Worm (Caenorhabditis elegans): Measurements from ENCODE around the gene F28B1.9.

F28B1.9 gene

DNA sequence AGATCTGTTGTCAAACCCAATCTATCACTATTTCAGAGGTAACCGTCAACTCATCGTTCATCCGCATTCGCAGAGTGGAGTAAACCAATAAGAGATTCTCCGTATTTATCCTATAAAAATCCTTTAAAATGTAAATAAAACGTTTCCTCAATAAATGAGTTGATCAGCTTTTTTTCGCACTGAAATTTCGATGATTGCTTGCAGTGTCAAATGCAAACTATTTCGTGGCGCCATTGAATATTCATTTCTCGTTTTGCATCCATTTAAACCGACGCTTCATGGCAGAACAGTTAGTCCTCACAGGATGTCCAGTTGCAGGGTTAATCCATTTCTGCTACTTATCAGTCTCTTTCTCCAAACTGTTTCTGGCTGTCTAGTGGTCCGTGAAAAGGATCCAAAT lies at the start of gene F28B1.9:
F28B1.9 (plus strand) TSS at position 301 of the 400 bp plus-strand sequence.
- TF ChIP-seq ztf-4 (tag; optimal IDR thresholded peaks at IDR 0.05) = no peak
- TF ChIP-seq C16A3.4 (tag; optimal IDR thresholded peaks at IDR 0.05) = no peak
- TF ChIP-seq rnt-1 (tag; optimal IDR thresholded peaks at IDR 0.05) = no peak
- TF ChIP-seq lin-35 (GFP tag; optimal IDR thresholded peaks at IDR 0.05) = no peak
- no peak for TF ChIP-seq C34B4.2 (tag; optimal IDR thresholded peaks at IDR 0.05)
- TF ChIP-seq ceh-82 (tag; optimal IDR thresholded peaks at IDR 0.05) = no peak
- no peak for TF ChIP-seq mab-9 (GFP tag; IDR thresholded peaks at IDR 0.05)
- no peak for TF ChIP-seq elt-2 (tag; optimal IDR thresholded peaks at IDR 0.05)

DNA sequence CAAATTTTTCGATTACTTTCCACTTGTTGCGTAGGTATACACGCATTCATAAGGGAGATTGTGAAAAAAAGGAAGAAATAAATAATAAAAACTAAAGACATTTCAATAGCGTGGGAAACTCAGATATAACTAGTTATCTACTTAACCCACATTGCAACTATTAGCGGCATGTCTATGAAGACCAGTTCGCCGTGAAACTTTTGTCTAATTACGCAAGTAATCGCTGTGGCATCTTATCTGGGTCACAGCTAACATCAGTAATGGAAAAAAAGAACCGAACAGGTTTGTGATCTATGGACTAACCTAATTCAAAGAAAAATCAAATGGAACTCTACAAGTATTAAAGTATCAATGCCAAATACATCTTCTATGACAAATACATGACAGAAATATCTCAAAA lies 48.5 kb upstream of the F28B1.9 start, which contains the start of gene clec-241:
clec-241 (minus strand) TSS at position 101 of the 400 bp plus-strand sequence.
- no peak for TF ChIP-seq ama-1 (optimal IDR thresholded peaks at IDR 0.05)
- TF ChIP-seq dpl-1 (GFP tag; optimal IDR thresholded peaks at IDR 0.05) = no peak
- TF ChIP-seq sptf-1 (tag; optimal IDR thresholded peaks at IDR 0.05) = no peak
- TF ChIP-seq elt-2 (tag; optimal IDR thresholded peaks at IDR 0.05) = no peak
- no peak for TF ChIP-seq hlh-17 (GFP tag; optimal IDR thresholded peaks at IDR 0.05; ENCODE audit: borderline replicate concordance)
- no peak for TF ChIP-seq ces-1 (GFP tag; optimal IDR thresholded peaks at IDR 0.05)

DNA sequence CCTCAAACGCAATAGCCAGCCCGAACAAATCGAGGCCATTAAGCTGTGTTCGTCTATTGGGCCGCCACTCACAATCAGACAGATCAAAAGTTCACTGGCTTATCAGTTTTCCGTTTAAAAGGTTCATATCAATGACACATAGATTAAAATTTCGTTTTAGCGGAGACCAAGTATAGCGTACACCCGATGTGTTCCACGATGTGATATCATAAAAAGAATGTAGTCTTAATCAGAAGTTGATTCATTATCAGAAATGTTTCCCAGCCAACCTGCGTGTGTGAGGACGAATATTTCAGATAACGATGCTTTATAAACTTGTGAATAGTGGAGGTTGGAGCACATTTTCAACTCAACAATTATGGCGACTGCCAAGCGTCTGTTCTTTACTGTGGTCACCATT lies 47.6 kb upstream of the F28B1.9 start, which contains the start of gene clc-13:
clc-13 (plus strand) TSS at position 359 of the 400 bp plus-strand sequence.
- TF ChIP-seq jun-1 (tag; optimal IDR thresholded peaks at IDR 0.05) = peak; percentile 57
- TF ChIP-seq ztf-11 (tag; optimal IDR thresholded peaks at IDR 0.05) = no peak
- TF ChIP-seq aly-2 (tag; optimal IDR thresholded peaks at IDR 0.05) = no peak
- no peak for TF ChIP-seq xbp-1 (tag; optimal IDR thresholded peaks at IDR 0.05)
- TF ChIP-seq elt-2 (tag; optimal IDR thresholded peaks at IDR 0.05) = peak; percentile 98
- no peak for TF ChIP-seq fos-1 (tag; optimal IDR thresholded peaks at IDR 0.05)
- TF ChIP-seq efl-1 (optimal IDR thresholded peaks at IDR 0.05) = no peak
- peak in 1 of 2 experiments; percentile 42 for TF ChIP-seq efl-1 (GFP tag; optimal IDR thresholded peaks at IDR 0.05 in 1 of 2)
- TF ChIP-seq zag-1 (tag; optimal IDR thresholded peaks at IDR 0.05) = no peak
- no peak for TF ChIP-seq lin-14 (GFP tag; optimal IDR thresholded peaks at IDR 0.05)
- peak; percentile 75 for TF ChIP-seq nhr-20 (tag; optimal IDR thresholded peaks at IDR 0.05)

DNA sequence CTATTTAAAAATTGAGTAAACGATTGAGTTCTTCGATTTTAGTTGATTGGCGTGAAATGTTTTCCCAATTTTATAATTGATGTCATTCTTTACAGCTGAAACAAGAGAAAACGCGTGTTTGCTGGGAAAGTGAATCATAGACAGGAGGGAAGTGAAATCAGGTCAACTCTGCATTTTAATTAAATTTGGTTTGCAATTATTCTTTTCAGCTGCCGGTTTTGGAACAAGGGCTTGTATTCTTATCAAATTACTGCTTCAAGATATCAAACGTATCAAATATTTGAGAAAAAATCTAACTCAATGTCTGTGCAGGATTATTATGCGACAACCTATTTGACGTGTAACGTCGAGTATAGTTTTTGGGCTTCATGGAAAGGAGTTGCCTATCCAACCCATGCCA lies 44.9 kb upstream of the F28B1.9 start, which contains the start of gene srh-97:
srh-97 (plus strand) TSS at position 301 of the 400 bp plus-strand sequence.
- peak; percentile 25 for TF ChIP-seq hlh-4 (tag; optimal IDR thresholded peaks at IDR 0.05)
- TF ChIP-seq ceh-90 (tag; optimal IDR thresholded peaks at IDR 0.05) = no peak

DNA sequence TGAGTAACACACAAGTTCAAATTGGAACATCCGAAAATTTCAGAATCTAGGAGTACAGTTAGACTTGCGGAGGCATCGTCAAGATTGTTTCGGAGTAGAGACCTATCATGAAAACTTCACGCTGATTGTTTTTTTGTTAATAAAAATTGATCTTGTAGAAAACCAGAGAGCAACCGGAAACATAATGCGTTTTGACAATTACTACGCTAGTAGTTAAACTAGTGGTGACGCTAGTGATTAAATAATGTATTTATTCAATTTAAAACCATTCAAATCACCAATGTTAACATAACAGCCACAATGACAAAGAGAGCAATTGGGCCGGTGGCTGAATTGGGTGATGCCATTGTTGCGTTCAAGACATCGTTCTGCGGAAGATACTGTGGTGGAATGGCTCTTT lies 42.0 kb upstream of the F28B1.9 start, which contains the start of gene F49H6.17:
F49H6.17 (plus strand) TSS at position 301 of the 400 bp plus-strand sequence.
- TF ChIP-seq nhr-19 (GFP tag; conservative IDR thresholded peaks at IDR 0.05) = no peak
- TF ChIP-seq hlh-4 (tag; optimal IDR thresholded peaks at IDR 0.05) = no peak
- no peak for TF ChIP-seq nhr-11 (tag; optimal IDR thresholded peaks at IDR 0.05)
- TF ChIP-seq sptf-1 (tag; optimal IDR thresholded peaks at IDR 0.05) = no peak
- no peak for TF ChIP-seq C34B4.2 (tag; optimal IDR thresholded peaks at IDR 0.05)
- TF ChIP-seq zip-4 (GFP tag; optimal IDR thresholded peaks at IDR 0.05) = no peak
- no peak for TF ChIP-seq nhr-47 (tag; optimal IDR thresholded peaks at IDR 0.05)
- TF ChIP-seq unc-86 (tag; optimal IDR thresholded peaks at IDR 0.05) = no peak
- TF ChIP-seq mep-1 (tag; optimal IDR thresholded peaks at IDR 0.05) = no peak
- TF ChIP-seq dsc-1 (tag; optimal IDR thresholded peaks at IDR 0.05) = no peak
- no peak for TF ChIP-seq ztf-11 (tag; optimal IDR thresholded peaks at IDR 0.05)
- no peak for TF ChIP-seq vab-15 (tag; optimal IDR thresholded peaks at IDR 0.05)
- no peak for TF ChIP-seq nhr-76 (tag; optimal IDR thresholded peaks at IDR 0.05)
